Fruit fly (Drosophila melanogaster) whole organism: ENCODE measurements around the gene CG42637.

ENCODE experiments used
- CG8478 ChIP-seq: fragments of >200 bp; optimal IDR thresholded peaks from 2 replicates; lab custom pipeline; 2018; ENCODE audit warnings: inconsistent platforms
- Dll ChIP-seq: fragments of >200 bp; optimal IDR thresholded peaks from 2 replicates; lab custom pipeline; 2017
- EcR ChIP-seq, 2 experiments: fragments of >200 bp; optimal IDR thresholded peaks; 2 replicates each; lab custom pipeline; 2017; ENCODE audit warnings: missing biosample characterization in 2 of 2, missing genetic modification characterization in 2 of 2, missing genetic modification reagents in 2 of 2
- pan ChIP-seq: fragments of >200 bp; optimal IDR thresholded peaks from 2 replicates; lab custom pipeline; 2017
- psq ChIP-seq: fragments of >200 bp; optimal IDR thresholded peaks from 2 replicates; lab custom pipeline; 2017
- usp ChIP-seq: fragments of >200 bp; optimal IDR thresholded peaks from 2 replicates; lab custom pipeline; 2017; ENCODE audit warnings: missing biosample characterization, missing genetic modification characterization, mixed read lengths

DNA sequence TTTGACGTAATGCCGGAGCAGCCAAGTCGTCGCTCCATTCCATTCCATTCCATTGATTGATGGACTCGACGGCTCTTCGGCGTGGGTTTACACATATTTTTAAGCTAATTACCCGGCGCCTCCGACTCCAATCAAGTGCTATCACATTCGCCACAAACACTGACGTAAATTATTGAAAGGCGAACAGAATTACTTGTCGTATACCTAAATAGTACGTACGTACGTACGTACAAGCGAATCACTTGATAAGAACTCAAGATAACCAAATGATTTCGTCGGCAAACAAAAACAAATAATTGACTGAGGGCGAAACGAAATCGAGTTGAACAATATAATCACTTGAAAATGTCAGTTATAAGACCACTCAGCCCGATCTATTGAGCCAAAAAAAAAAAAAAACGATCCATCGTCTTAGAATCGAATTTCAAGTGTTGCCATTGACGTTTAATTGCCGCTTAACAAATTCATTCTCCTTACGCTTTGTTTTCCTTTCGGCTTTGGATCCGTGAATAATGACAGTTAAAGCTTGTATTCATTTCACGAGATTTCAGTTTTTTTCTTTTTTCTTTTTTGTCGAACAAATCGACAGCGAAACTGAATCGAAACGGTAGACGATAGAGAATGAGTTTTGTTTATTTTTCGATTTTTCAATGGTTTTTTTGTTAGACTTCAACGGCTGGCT, 15.9 kb downstream of the CG42637 start:
- TF ChIP-seq Dll (lab: Kevin White, UChicago) (no peak), CG8478 (no peak), psq (no peak), EcR (GFP tag; optimal IDR thresholded peaks at IDR 0.05; lab: Kevin White, UChicago) (no peak), usp (no peak), pan (lab: Kevin White, UChicago) (no peak)
